Fruit fly (Drosophila melanogaster) whole organism, embryonic: ENCODE data around the gene CG5902.

ENCODE experiments used
- Abd-B ChIP-seq: fragments of 200-800 bp; sonication (Bioruptor generic); optimal IDR thresholded peaks from 2 replicates; lab custom pipeline; 2018; ENCODE audit warnings: missing biosample characterization, mild to moderate bottlenecking, missing genetic modification characterization, moderate library complexity
- Atf3 ChIP-seq: fragments of 200-800 bp; sonication (Bioruptor generic); optimal IDR thresholded peaks from 3 replicates; lab custom pipeline; 2016; ENCODE audit warnings: missing biosample characterization, missing genetic modification characterization
- CG10209 ChIP-seq: fragments of 200-800 bp; sonication (Bioruptor generic); optimal IDR thresholded peaks from 3 replicates; lab custom pipeline; 2017; ENCODE audit warnings: missing biosample characterization, mild to moderate bottlenecking, missing genetic modification characterization, missing genetic modification reagents
- CG10366 ChIP-seq: fragments of 200-800 bp; sonication (Bioruptor generic); IDR thresholded peaks from 2 replicates; pipeline ENCODE4 v1.3.6; 2022; ENCODE audit warnings: missing biosample characterization, missing genetic modification characterization
- CG10543 ChIP-seq: fragments of 200-800 bp; sonication (Bioruptor generic); optimal IDR thresholded peaks from 3 replicates; lab custom pipeline; 2017; ENCODE audit warnings: missing biosample characterization, mild to moderate bottlenecking, missing genetic modification characterization, moderate library complexity
- CG10654 ChIP-seq: fragments of 200-800 bp; sonication (Bioruptor generic); optimal IDR thresholded peaks from 2 replicates; lab custom pipeline; 2016; ENCODE audit warnings: missing biosample characterization, missing genetic modification characterization
- CG10979 ChIP-seq: fragments of 200-800 bp; sonication (Bioruptor generic); optimal IDR thresholded peaks from 2 replicates; lab custom pipeline; 2018; ENCODE audit warnings: missing biosample characterization, mild to moderate bottlenecking, missing genetic modification characterization, moderate library complexity
- CG11560 ChIP-seq: fragments of 200-800 bp; sonication (Bioruptor generic); IDR thresholded peaks from 3 replicates; pipeline ENCODE4 v1.3.6; 2022; ENCODE audit warnings: missing biosample characterization, missing genetic modification characterization
- CG13296 ChIP-seq: fragments of 200-800 bp; sonication (Bioruptor generic); optimal IDR thresholded peaks from 3 replicates; lab custom pipeline; 2018; ENCODE audit warnings: missing biosample characterization, mild to moderate bottlenecking, missing genetic modification characterization
- CG17912 ChIP-seq: fragments of 200-800 bp; sonication (Bioruptor generic); optimal IDR thresholded peaks from 2 replicates; lab custom pipeline; 2018; ENCODE audit warnings: missing biosample characterization, mild to moderate bottlenecking, missing genetic modification characterization
- CG2120 ChIP-seq: fragments of 200-800 bp; sonication (Bioruptor generic); optimal IDR thresholded peaks from 3 replicates; lab custom pipeline; 2016; ENCODE audit warnings: missing biosample characterization, missing genetic modification characterization
- CG30020 ChIP-seq: fragments of 200-800 bp; optimal IDR thresholded peaks from 2 replicates; lab custom pipeline; 2019; ENCODE audit warnings: missing biosample characterization, mild to moderate bottlenecking, missing genetic modification characterization, moderate library complexity
- CG3726 ChIP-seq: fragments of 200-800 bp; sonication (Bioruptor generic); IDR thresholded peaks from 3 replicates; pipeline ENCODE4, ENCODE4 v1.3.6; 2022; ENCODE audit warnings: missing biosample characterization, missing genetic modification characterization
- CG4328 ChIP-seq: fragments of 200-800 bp; sonication (Bioruptor generic); optimal IDR thresholded peaks from 3 replicates; lab custom pipeline; 2017; ENCODE audit warnings: missing biosample characterization, missing genetic modification reagents, missing genetic modification characterization
- CG4424 ChIP-seq: fragments of 200-800 bp; sonication (Bioruptor generic); optimal IDR thresholded peaks from 3 replicates; lab custom pipeline; 2016; ENCODE audit warnings: missing biosample characterization, missing genetic modification characterization
- CG6254 ChIP-seq: fragments of 200-800 bp; sonication (Bioruptor generic); optimal IDR thresholded peaks from 3 replicates; lab custom pipeline; 2017; ENCODE audit warnings: mild to moderate bottlenecking, missing biosample characterization, missing genetic modification reagents, missing genetic modification characterization
- CG7372 ChIP-seq: fragments of 200-800 bp; sonication (Bioruptor generic); IDR thresholded peaks from 2 replicates; pipeline ENCODE4 v1.3.6; 2022; ENCODE audit warnings: missing biosample characterization, missing genetic modification characterization
- CG9876 ChIP-seq: fragments of 200-800 bp; sonication (Bioruptor generic); optimal IDR thresholded peaks from 2 replicates; lab custom pipeline; 2016; ENCODE audit warnings: missing biosample characterization, missing genetic modification characterization
- Camta ChIP-seq: fragments of 200-800 bp; sonication (Bioruptor generic); optimal IDR thresholded peaks from 2 replicates; lab custom pipeline; 2016; ENCODE audit warnings: missing biosample characterization, missing genetic modification characterization
- GATAe ChIP-seq: fragments of 200-800 bp; sonication (Bioruptor generic); conservative IDR thresholded peaks from 2 replicates; pipeline ENCODE4 v1.3.6; 2022; ENCODE audit warnings: missing biosample characterization, missing genetic modification characterization
- MTF-1 ChIP-seq: fragments of 200-800 bp; sonication (Bioruptor generic); optimal IDR thresholded peaks from 2 replicates; lab custom pipeline; 2018; ENCODE audit warnings: missing biosample characterization, mild to moderate bottlenecking, missing genetic modification characterization, borderline replicate concordance
- Meics ChIP-seq: fragments of 200-800 bp; sonication (Bioruptor generic); optimal IDR thresholded peaks from 2 replicates; lab custom pipeline; 2017; ENCODE audit warnings: missing biosample characterization, mild to moderate bottlenecking, missing genetic modification characterization
- NC2α ChIP-seq: fragments of 200-800 bp; sonication (Bioruptor generic); optimal IDR thresholded peaks from 2 replicates; lab custom pipeline; 2016; ENCODE audit warnings: missing biosample characterization, missing genetic modification characterization
- NC2β ChIP-seq: fragments of 200-800 bp; sonication (Bioruptor generic); optimal IDR thresholded peaks from 2 replicates; lab custom pipeline; 2016; ENCODE audit warnings: missing biosample characterization, missing genetic modification characterization
- NfI ChIP-seq: fragments of 200-800 bp; sonication (Bioruptor generic); optimal IDR thresholded peaks from 3 replicates; lab custom pipeline; 2018; ENCODE audit warnings: missing biosample characterization, mild to moderate bottlenecking, missing genetic modification characterization, moderate library complexity
- Optix ChIP-seq: fragments of 200-800 bp; sonication (Bioruptor generic); IDR thresholded peaks from 3 replicates; pipeline ENCODE4 v1.3.6; 2022; ENCODE audit warnings: missing biosample characterization, missing genetic modification characterization
- Rx ChIP-seq: fragments of 200-800 bp; sonication (Bioruptor generic); IDR thresholded peaks from 2 replicates; pipeline ENCODE4 v1.3.6; 2022; ENCODE audit warnings: missing biosample characterization, missing genetic modification characterization
- Side ChIP-seq: fragments of 200-800 bp; sonication (Bioruptor generic); optimal IDR thresholded peaks from 2 replicates; lab custom pipeline; 2016; ENCODE audit warnings: missing biosample characterization, missing genetic modification characterization
- Sry-β ChIP-seq: fragments of 200-800 bp; sonication (Bioruptor generic); optimal IDR thresholded peaks from 2 replicates; lab custom pipeline; 2018; ENCODE audit warnings: missing biosample characterization, mild to moderate bottlenecking, missing genetic modification characterization, moderate library complexity
- Sry-δ ChIP-seq: fragments of 200-800 bp; sonication (Bioruptor generic); optimal IDR thresholded peaks from 2 replicates; lab custom pipeline; 2016; ENCODE audit warnings: missing biosample characterization, missing genetic modification characterization
- Stat92E ChIP-seq, 3 experiments: fragments of >200 bp in 2 of 3; fragments of 200-800 bp in 1 of 3; sonication (Bioruptor generic) in 1 of 3; optimal IDR thresholded peaks; 2 replicates each; lab custom pipeline; 2017 to 2019; ENCODE audit warnings: missing biosample characterization in 3 of 3, missing genetic modification characterization in 3 of 3, mild to moderate bottlenecking in 1 of 3, moderate library complexity in 1 of 3
- Vsx1 ChIP-seq: fragments of 200-800 bp; sonication (Bioruptor generic); optimal IDR thresholded peaks from 2 replicates; lab custom pipeline; 2017; ENCODE audit warnings: missing biosample characterization, mild to moderate bottlenecking, missing genetic modification characterization, missing genetic modification reagents
- Xbp1 ChIP-seq: fragments of 200-800 bp; sonication (Bioruptor generic); optimal IDR thresholded peaks from 3 replicates; lab custom pipeline; 2016; ENCODE audit warnings: missing biosample characterization, mild to moderate bottlenecking, missing genetic modification characterization
- YL-1 ChIP-seq: fragments of 200-800 bp; sonication (Bioruptor generic); optimal IDR thresholded peaks from 3 replicates; lab custom pipeline; 2017; ENCODE audit warnings: missing biosample characterization, mild to moderate bottlenecking, missing genetic modification characterization
- bab2 ChIP-seq: fragments of 200-800 bp; sonication (Bioruptor generic); optimal IDR thresholded peaks from 2 replicates; lab custom pipeline; 2016; ENCODE audit warnings: missing biosample characterization, missing genetic modification characterization
- bbx ChIP-seq: fragments of 200-800 bp; sonication (Bioruptor generic); IDR thresholded peaks from 2 replicates; pipeline ENCODE4 v1.3.6; 2022; ENCODE audit warnings: missing biosample characterization, missing genetic modification characterization; ENCODE audit not compliant: partially characterized antibody
- bowl ChIP-seq: fragments of 200-800 bp; sonication (Bioruptor generic); IDR thresholded peaks from 2 replicates; pipeline ENCODE4 v1.3.6; 2022; ENCODE audit warnings: missing biosample characterization, missing genetic modification characterization
- bsh ChIP-seq, 2 experiments: fragments of 200-800 bp; sonication (Bioruptor generic); optimal IDR thresholded peaks; 2 replicates each; lab custom pipeline; 2017 to 2018; ENCODE audit warnings: mild to moderate bottlenecking in 2 of 2, missing biosample characterization in 2 of 2, missing genetic modification characterization in 2 of 2, moderate library complexity in 1 of 2
- chm ChIP-seq: fragments of 200-800 bp; sonication (Bioruptor generic); IDR thresholded peaks from 2 replicates; pipeline ENCODE4 v1.3.6; 2022; ENCODE audit warnings: missing biosample characterization, missing genetic modification characterization
- fru ChIP-seq: fragments of >200 bp; optimal IDR thresholded peaks from 2 replicates; lab custom pipeline; 2017
- gsb ChIP-seq: fragments of 200-800 bp; sonication (Bioruptor generic); IDR thresholded peaks from 2 replicates; pipeline ENCODE4 v1.3.6; 2022; ENCODE audit warnings: missing biosample characterization, missing genetic modification characterization
- inv ChIP-seq: fragments of 200-800 bp; sonication (Bioruptor generic); IDR thresholded peaks from 2 replicates; pipeline ENCODE4 v1.3.6; 2022; ENCODE audit warnings: missing biosample characterization, missing genetic modification characterization; ENCODE audit not compliant: partially characterized antibody
- kay ChIP-seq: fragments of 200-800 bp; sonication (Bioruptor generic); optimal IDR thresholded peaks from 2 replicates; lab custom pipeline; 2016; ENCODE audit warnings: missing biosample characterization, missing genetic modification characterization
- mirr ChIP-seq: fragments of 200-800 bp; sonication (Bioruptor generic); optimal IDR thresholded peaks from 3 replicates; lab custom pipeline; 2018; ENCODE audit warnings: missing biosample characterization, mild to moderate bottlenecking, missing genetic modification characterization
- nom ChIP-seq: fragments of 200-800 bp; sonication (Bioruptor generic); optimal IDR thresholded peaks from 2 replicates; lab custom pipeline; 2017; ENCODE audit warnings: missing biosample characterization, missing genetic modification characterization, mild to moderate bottlenecking, moderate library complexity, missing genetic modification reagents
- repo ChIP-seq: fragments of 200-800 bp; sonication (Bioruptor generic); optimal IDR thresholded peaks from 2 replicates; lab custom pipeline; 2016; ENCODE audit warnings: missing biosample characterization, missing genetic modification characterization
- vvl ChIP-seq: fragments of 200-800 bp; sonication (Bioruptor generic); IDR thresholded peaks from 2 replicates; pipeline ENCODE4 v1.3.6; 2022; ENCODE audit warnings: missing biosample characterization, missing genetic modification characterization
- wek ChIP-seq: fragments of 200-800 bp; sonication (Bioruptor generic); optimal IDR thresholded peaks from 3 replicates; lab custom pipeline; 2018; ENCODE audit warnings: missing biosample characterization, mild to moderate bottlenecking, missing genetic modification characterization, moderate library complexity
- z ChIP-seq: fragments of 200-800 bp; sonication (Bioruptor generic); IDR thresholded peaks from 3 replicates; pipeline ENCODE4 v1.3.6; 2022; ENCODE audit warnings: missing biosample characterization, missing genetic modification characterization
- zen2 ChIP-seq: fragments of 200-800 bp; sonication (Bioruptor generic); IDR thresholded peaks from 3 replicates; pipeline ENCODE4 v1.3.6; 2022; ENCODE audit warnings: missing biosample characterization, missing genetic modification characterization; ENCODE audit not compliant: partially characterized antibody

The CG5902 gene

dm6 chr3R:24007775-24008506 is 21.5 kb downstream of the CG5902 start (continued):
- no peak for TF ChIP-seq chm (GFP tag; lab: Robert Waterston, UW)
- TF ChIP-seq YL-1 = no peak
- TF ChIP-seq CG2120 = peak; percentile 41
- TF ChIP-seq bsh (GFP tag; optimal IDR thresholded peaks at IDR 0.05; lab: Kevin White, UChicago) = peak in 1 of 2 experiments; percentile 1
- no peak for TF ChIP-seq kay
- peak; percentile 29 for TF ChIP-seq CG10543 (GFP tag; lab: Kevin White, UChicago)
- no peak for TF ChIP-seq repo
- no peak for TF ChIP-seq NfI
- TF ChIP-seq Side (GFP tag; lab: Kevin White, UChicago) = no peak
- TF ChIP-seq inv = no peak
- no peak for TF ChIP-seq Stat92E (GFP tag; optimal IDR thresholded peaks at IDR 0.05; lab: Kevin White, UChicago)
- no peak for TF ChIP-seq Abd-B (GFP tag; lab: Kevin White, UChicago)
- TF ChIP-seq CG10654 (GFP tag; lab: Kevin White, UChicago) = no peak
- no peak for TF ChIP-seq Vsx1
- TF ChIP-seq Meics (GFP tag; lab: Kevin White, UChicago) = peak; percentile 40
- no peak for TF ChIP-seq bab2
- TF ChIP-seq Optix (GFP tag; lab: Robert Waterston, UW) = no peak
- no peak for TF ChIP-seq CG10366 (GFP tag; lab: Robert Waterston, UW)
- TF ChIP-seq NC2β (GFP tag; lab: Kevin White, UChicago) = no peak
- no peak for TF ChIP-seq nom (GFP tag; lab: Kevin White, UChicago)
- no peak for TF ChIP-seq CG11560 (tag; lab: Robert Waterston, UW)
- TF ChIP-seq NC2α = no peak
- no peak for TF ChIP-seq Atf3 (GFP tag; lab: Kevin White, UChicago)
- no peak for TF ChIP-seq fru
- TF ChIP-seq Camta (GFP tag; lab: Kevin White, UChicago) = no peak
- no peak for TF ChIP-seq wek (GFP tag; lab: Kevin White, UChicago)
- TF ChIP-seq CG13296 (GFP tag; lab: Kevin White, UChicago) = no peak
- peak; percentile 59 for TF ChIP-seq CG10979 (tag; lab: Kevin White, UChicago)
- TF ChIP-seq gsb (GFP tag; lab: Robert Waterston, UW) = no peak
- TF ChIP-seq bowl (GFP tag; lab: Robert Waterston, UW) = 0 out of 2 replicates have a peak, but pooled peaks have one; percentile 17
- TF ChIP-seq zen2 (GFP tag; lab: Robert Waterston, UW) = no peak
- TF ChIP-seq CG9876 (GFP tag; lab: Kevin White, UChicago) = no peak
- TF ChIP-seq CG10209 = no peak
- TF ChIP-seq CG30020 (tag; lab: Kevin White, UChicago) = no peak
- TF ChIP-seq vvl (GFP tag; lab: Robert Waterston, UW) = no peak
- TF ChIP-seq CG3726 = no peak
- no peak for TF ChIP-seq z
- TF ChIP-seq CG6254 (GFP tag; lab: Kevin White, UChicago) = peak; percentile 8
- TF ChIP-seq MTF-1 (GFP tag; lab: Kevin White, UChicago) = no peak
- TF ChIP-seq bbx (GFP tag; lab: Robert Waterston, UW) = no peak
- TF ChIP-seq mirr = peak; percentile 39
- peak; percentile 46 for TF ChIP-seq CG4424 (GFP tag; lab: Kevin White, UChicago)
- TF ChIP-seq Sry-β (GFP tag; lab: Kevin White, UChicago) = no peak
- TF ChIP-seq Rx = no peak
- no peak for TF ChIP-seq CG4328
- TF ChIP-seq CG7372 (GFP tag; lab: Robert Waterston, UW) = no peak
- peak; percentile 16 for TF ChIP-seq Xbp1
- TF ChIP-seq Sry-δ (GFP tag; lab: Kevin White, UChicago) = no peak
- no peak for TF ChIP-seq CG17912 (GFP tag; lab: Kevin White, UChicago)
- no peak for TF ChIP-seq GATAe (GFP tag; lab: Robert Waterston, UW)
